Worm (Caenorhabditis elegans): ENCODE data around the gene K09E4.4.

K09E4.4 gene

ce11 chrII:14122065-14122464 lies at the start of gene K09E4.4:
Gene K09E4.4, minus strand, starts transcription at chrII:14122165.
- TF ChIP-seq swsn-7 (tag; optimal IDR thresholded peaks at IDR 0.05) (no peak), nhr-20 (tag; optimal IDR thresholded peaks at IDR 0.05) (no peak), dpl-1 (GFP tag; optimal IDR thresholded peaks at IDR 0.05) (no peak), ztf-4 (tag; optimal IDR thresholded peaks at IDR 0.05) (no peak), ceh-88 (GFP tag; IDR thresholded peaks at IDR 0.05) (no peak), efl-1 (optimal IDR thresholded peaks at IDR 0.05) (no peak), efl-1 (GFP tag; optimal IDR thresholded peaks at IDR 0.05 in 1 of 2) (peak in 1 of 2 experiments; percentile 5)

ce11 chrII:14171558-14171957 lies 49.6 kb upstream of the K09E4.4 start, which contains the start of gene eat-2:
Gene eat-2, minus strand, starts transcription at chrII:14171658.
- TF ChIP-seq unc-98 (GFP tag; IDR thresholded peaks at IDR 0.05), result no peak
- no peak for TF ChIP-seq pax-3 (tag; optimal IDR thresholded peaks at IDR 0.05)
- no peak for TF ChIP-seq zip-4 (GFP tag; optimal IDR thresholded peaks at IDR 0.05)
- TF ChIP-seq Y116A8C.19 (tag; optimal IDR thresholded peaks at IDR 0.05; ENCODE audit: borderline replicate concordance), result no peak
- TF ChIP-seq ztf-4 (tag; optimal IDR thresholded peaks at IDR 0.05), result no peak
- no peak for TF ChIP-seq egl-13 (tag; optimal IDR thresholded peaks at IDR 0.05)
- no peak for TF ChIP-seq zag-1 (tag; optimal IDR thresholded peaks at IDR 0.05)
- no peak for TF ChIP-seq grh-1 (GFP tag; IDR thresholded peaks at IDR 0.05)
- no peak for TF ChIP-seq lsy-2 (tag; optimal IDR thresholded peaks at IDR 0.05)
- no peak for TF ChIP-seq lin-39 (tag; optimal IDR thresholded peaks at IDR 0.05)
- no peak for TF ChIP-seq ama-1 (optimal IDR thresholded peaks at IDR 0.05)
- TF ChIP-seq pqm-1 (tag; optimal IDR thresholded peaks at IDR 0.05), result no peak
- TF ChIP-seq lir-3 (tag; optimal IDR thresholded peaks at IDR 0.05; ENCODE audit: poor library complexity), result no peak
- no peak for TF ChIP-seq C34B4.2 (tag; optimal IDR thresholded peaks at IDR 0.05)
- TF ChIP-seq sox-4 (tag; optimal IDR thresholded peaks at IDR 0.05), result no peak
- no peak for TF ChIP-seq fkh-4 (tag; optimal IDR thresholded peaks at IDR 0.05; ENCODE audit: borderline replicate concordance)
- TF ChIP-seq hlh-17 (GFP tag; optimal IDR thresholded peaks at IDR 0.05; ENCODE audit: borderline replicate concordance), result no peak
- TF ChIP-seq sptf-1 (tag; optimal IDR thresholded peaks at IDR 0.05), result no peak
- TF ChIP-seq ceh-63 (GFP tag; optimal IDR thresholded peaks at IDR 0.05), result no peak

ce11 chrII:14165430-14165929 lies 43.5 kb upstream of the K09E4.4 start:
- TF ChIP-seq skn-1 (tag; optimal IDR thresholded peaks at IDR 0.05) (no peak), hpl-2 (GFP tag; optimal IDR thresholded peaks at IDR 0.05) (no peak)

- TF ChIP-seq lsy-2 (tag; optimal IDR thresholded peaks at IDR 0.05) (peak in 1 of 2 experiments; percentile 30), nhr-77 (tag; optimal IDR thresholded peaks at IDR 0.05) (peak; percentile 23), sptf-1 (tag; optimal IDR thresholded peaks at IDR 0.05) (no peak), grh-1 (GFP tag; IDR thresholded peaks at IDR 0.05) (0 out of 2 replicates have a peak, but pooled peaks have one; percentile 28), unc-30 (tag; optimal IDR thresholded peaks at IDR 0.05) (no peak), C04F5.9 (tag; optimal IDR thresholded peaks at IDR 0.05) (no peak), unc-130 (tag; optimal IDR thresholded peaks at IDR 0.05) (no peak), F16B12.6 (tag; optimal IDR thresholded peaks at IDR 0.05) (no peak), lir-3 (tag; optimal IDR thresholded peaks at IDR 0.05; ENCODE audit: poor library complexity) (no peak), xbp-1 (tag; optimal IDR thresholded peaks at IDR 0.05) (no peak), sup-37 (GFP tag; optimal IDR thresholded peaks at IDR 0.05) (no peak), nhr-47 (tag; optimal IDR thresholded peaks at IDR 0.05) (peak; percentile 37), lin-35 (GFP tag; optimal IDR thresholded peaks at IDR 0.05) (no peak), efl-1 (optimal IDR thresholded peaks at IDR 0.05) (peak; percentile 12 to 19), efl-1 (GFP tag; optimal IDR thresholded peaks at IDR 0.05 in 1 of 2) (peak in 1 of 2 experiments; percentile 81), C16A3.4 (tag; optimal IDR thresholded peaks at IDR 0.05) (no peak), nhr-90 (tag; optimal IDR thresholded peaks at IDR 0.05; ENCODE audit: poor library complexity) (peak; percentile 13), Y116A8C.19 (tag; optimal IDR thresholded peaks at IDR 0.05; ENCODE audit: borderline replicate concordance) (no peak), fkh-4 (tag; optimal IDR thresholded peaks at IDR 0.05; ENCODE audit: borderline replicate concordance) (no peak)
Observed at ce11 chrII:14155259-14156023, 33.5 kb upstream of the K09E4.4 start, which contains the start of the genes rpl-43 and xrn-2. Gene rpl-43, plus strand, starts transcription at chrII:14155294. Gene xrn-2, plus strand, starts transcription at chrII:14155768.

Measured in whole organism, L1 larva.